Fruit fly (Drosophila melanogaster) whole organism, pupa: ENCODE data around the gene Zmynd10.

Experiments used
- CG10348 ChIP-seq: fragments of 200-800 bp; sonication (Bioruptor generic); IDR thresholded peaks from 2 replicates; pipeline ENCODE4 v1.3.6; 2022; ENCODE audit warnings: missing biosample characterization, missing genetic modification characterization
- CG12605 ChIP-seq: fragments of 200-800 bp; sonication (Bioruptor generic); IDR thresholded peaks from 2 replicates; pipeline ENCODE4 v1.3.6; 2022; ENCODE audit warnings: missing biosample characterization, missing genetic modification characterization
- CG13204 ChIP-seq: fragments of 200-800 bp; sonication (Bioruptor generic); optimal IDR thresholded peaks from 2 replicates; lab custom pipeline; 2018; ENCODE audit warnings: missing biosample characterization, mild to moderate bottlenecking, missing genetic modification characterization, moderate library complexity
- CG14655 ChIP-seq: fragments of 200-800 bp; sonication (Bioruptor generic); optimal IDR thresholded peaks from 3 replicates; lab custom pipeline; 2017; ENCODE audit warnings: mild to moderate bottlenecking, missing biosample characterization, missing genetic modification reagents, missing genetic modification characterization
- CG15710 ChIP-seq: fragments of 200-800 bp; sonication (Bioruptor generic); optimal IDR thresholded peaks from 2 replicates; lab custom pipeline; 2018; ENCODE audit warnings: missing biosample characterization, mild to moderate bottlenecking, missing genetic modification characterization, moderate library complexity
- CG17806 ChIP-seq: fragments of 200-800 bp; sonication (Bioruptor generic); optimal IDR thresholded peaks from 2 replicates; lab custom pipeline; 2018; ENCODE audit warnings: missing biosample characterization, mild to moderate bottlenecking, missing genetic modification characterization, moderate library complexity
- CG32121 ChIP-seq: fragments of 200-800 bp; sonication (Bioruptor generic); IDR thresholded peaks from 2 replicates; pipeline ENCODE4 v1.3.6; 2022; ENCODE audit warnings: missing biosample characterization, missing genetic modification characterization
- CG34367 ChIP-seq: fragments of 200-800 bp; sonication (Bioruptor generic); optimal IDR thresholded peaks from 2 replicates; lab custom pipeline; 2018; ENCODE audit warnings: missing biosample characterization, mild to moderate bottlenecking, missing genetic modification characterization
- CG4496 ChIP-seq: fragments of 200-800 bp; sonication (Bioruptor generic); IDR thresholded peaks from 3 replicates; pipeline ENCODE4 v1.3.6; 2022; ENCODE audit warnings: missing biosample characterization, missing genetic modification characterization
- CG8159 ChIP-seq: fragments of 200-800 bp; sonication (Bioruptor generic); optimal IDR thresholded peaks from 3 replicates; lab custom pipeline; 2018; ENCODE audit warnings: missing biosample characterization, mild to moderate bottlenecking, missing genetic modification characterization, moderate library complexity
- CG8301 ChIP-seq: fragments of 200-800 bp; sonication (Bioruptor generic); optimal IDR thresholded peaks from 2 replicates; lab custom pipeline; 2018; ENCODE audit warnings: missing biosample characterization, mild to moderate bottlenecking, missing genetic modification characterization
- CG9948 ChIP-seq: fragments of 200-800 bp; sonication (Bioruptor generic); optimal IDR thresholded peaks from 2 replicates; lab custom pipeline; 2018; ENCODE audit warnings: missing biosample characterization, mild to moderate bottlenecking, missing genetic modification characterization, moderate library complexity
- D1 ChIP-seq: fragments of 200-800 bp; sonication (Bioruptor generic); optimal IDR thresholded peaks from 2 replicates; lab custom pipeline; 2018; ENCODE audit warnings: missing biosample characterization, mild to moderate bottlenecking, missing genetic modification characterization, moderate library complexity
- EcR ChIP-seq: fragments of 200-800 bp; sonication (Bioruptor generic); optimal IDR thresholded peaks from 3 replicates; lab custom pipeline; 2019; ENCODE audit warnings: missing biosample characterization, missing genetic modification characterization, mild to moderate bottlenecking, moderate library complexity, missing genetic modification reagents
- Ets98B ChIP-seq: fragments of 200-800 bp; sonication (Bioruptor generic); IDR thresholded peaks from 2 replicates; pipeline ENCODE4 v1.3.6; 2022; ENCODE audit warnings: missing biosample characterization, missing genetic modification characterization
- Pif1A ChIP-seq: fragments of 200-800 bp; sonication (Bioruptor generic); optimal IDR thresholded peaks from 3 replicates; lab custom pipeline; 2016; ENCODE audit warnings: missing biosample characterization, missing genetic modification characterization
- Pif1B ChIP-seq: fragments of 200-800 bp; sonication (Bioruptor generic); optimal IDR thresholded peaks from 3 replicates; lab custom pipeline; 2016; ENCODE audit warnings: missing biosample characterization, missing genetic modification characterization
- Snoo ChIP-seq: fragments of 200-800 bp; sonication (Bioruptor generic); optimal IDR thresholded peaks from 3 replicates; lab custom pipeline; 2017; ENCODE audit warnings: missing biosample characterization, mild to moderate bottlenecking, missing genetic modification characterization, inconsistent platforms
- fd96Ca ChIP-seq: fragments of 200-800 bp; sonication (Bioruptor generic); IDR thresholded peaks from 3 replicates; pipeline ENCODE4 v1.3.6; 2022; ENCODE audit warnings: missing biosample characterization, missing genetic modification characterization
- gl ChIP-seq: fragments of 200-800 bp; sonication (Bioruptor generic); optimal IDR thresholded peaks from 2 replicates; lab custom pipeline; 2018; ENCODE audit warnings: missing biosample characterization, mild to moderate bottlenecking, missing genetic modification characterization
- rn ChIP-seq: fragments of 200-800 bp; sonication (Bioruptor generic); IDR thresholded peaks from 2 replicates; pipeline ENCODE4 v1.3.6; 2022; ENCODE audit warnings: missing biosample characterization, missing genetic modification characterization

Zmynd10 gene

DNA sequence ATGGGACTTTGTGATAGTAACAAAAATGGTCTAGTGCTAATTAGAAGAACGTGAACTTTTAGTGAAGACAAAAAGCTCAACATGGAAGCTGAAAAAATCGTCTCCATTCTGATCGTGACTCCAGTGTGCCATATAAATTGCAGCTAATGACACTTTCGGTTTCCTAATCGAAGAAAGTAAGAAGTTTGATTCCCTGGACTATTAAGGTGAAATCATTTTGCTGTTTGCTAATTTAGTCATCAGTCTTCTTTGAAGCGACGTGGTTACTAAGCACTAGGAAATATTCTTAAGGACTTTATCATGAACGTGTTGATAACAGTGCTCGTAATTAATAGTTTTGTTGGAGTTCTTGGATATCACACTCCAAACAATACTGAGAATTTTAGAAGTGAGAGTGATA is 36.5 kb upstream of the Zmynd10 start, which contains the start of gene CG34429:
TSS of gene CG34429 (plus strand) at position 301 of the 400 bp plus-strand sequence.
- TF ChIP-seq CG13204 (GFP tag; lab: Kevin White, UChicago) (no peak), gl (tag; lab: Kevin White, UChicago) (no peak), CG15710 (tag; lab: Kevin White, UChicago) (no peak), Pif1B (GFP tag; lab: Kevin White, UChicago) (no peak), CG8301 (tag; lab: Kevin White, UChicago) (no peak), Pif1A (GFP tag; lab: Kevin White, UChicago) (no peak), fd96Ca (GFP tag; lab: Robert Waterston, UW) (no peak), Ets98B (GFP tag; lab: Robert Waterston, UW) (no peak), CG14655 (no peak), EcR (GFP tag; lab: Kevin White, UChicago) (no peak), CG17806 (tag; lab: Kevin White, UChicago) (no peak), CG34367 (tag; lab: Kevin White, UChicago) (no peak), CG12605 (GFP tag; lab: Robert Waterston, UW) (no peak), CG10348 (GFP tag; lab: Robert Waterston, UW) (no peak), Snoo (tag; lab: Kevin White, UChicago) (no peak), CG8159 (tag; lab: Kevin White, UChicago) (no peak), D1 (no peak), CG9948 (no peak)

dm6 chr3L:13061322-13061809 is 35.1 kb upstream of the Zmynd10 start, which contains the start of the genes CG14115 and CG34428:
Gene CG14115 (minus strand): TSS chr3L:13061422.
Gene CG34428 (plus strand): TSS chr3L:13061759.
- TF ChIP-seq D1, result no peak
- no peak for TF ChIP-seq fd96Ca (GFP tag; lab: Robert Waterston, UW)
- TF ChIP-seq CG34367 (tag; lab: Kevin White, UChicago), result no peak
- TF ChIP-seq EcR (GFP tag; lab: Kevin White, UChicago), result no peak
- TF ChIP-seq CG14655, result no peak
- no peak for TF ChIP-seq CG10348 (GFP tag; lab: Robert Waterston, UW)
- no peak for TF ChIP-seq CG32121 (GFP tag; lab: Robert Waterston, UW)
- no peak for TF ChIP-seq CG12605 (GFP tag; lab: Robert Waterston, UW)
- TF ChIP-seq Snoo (tag; lab: Kevin White, UChicago), result no peak
- no peak for TF ChIP-seq Pif1B (GFP tag; lab: Kevin White, UChicago)
- no peak for TF ChIP-seq CG15710 (tag; lab: Kevin White, UChicago)
- no peak for TF ChIP-seq rn
- no peak for TF ChIP-seq Pif1A (GFP tag; lab: Kevin White, UChicago)
- no peak for TF ChIP-seq CG13204 (GFP tag; lab: Kevin White, UChicago)
- no peak for TF ChIP-seq CG17806 (tag; lab: Kevin White, UChicago)

DNA sequence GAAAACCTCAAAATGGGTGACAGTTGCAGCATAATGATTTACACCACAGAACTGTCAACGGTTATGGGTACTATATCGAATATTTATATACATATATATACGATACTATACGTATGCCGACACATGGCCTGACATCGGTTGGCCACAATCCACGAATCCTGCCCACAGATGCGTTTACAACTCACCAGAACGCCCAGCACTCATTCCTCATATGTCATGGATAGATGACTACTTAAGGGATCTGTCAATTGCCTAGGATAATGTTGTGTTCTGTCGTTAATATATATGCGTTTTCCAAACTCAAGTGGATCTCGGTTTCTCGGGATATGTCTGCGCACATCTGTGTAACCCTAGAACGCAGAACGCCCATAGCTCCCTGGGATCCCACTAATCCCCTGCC is 32.2 kb upstream of the Zmynd10 start:
- TF ChIP-seq Ets98B (GFP tag; lab: Robert Waterston, UW) (no peak), CG4496 (GFP tag; lab: Robert Waterston, UW) (no peak), CG17806 (tag; lab: Kevin White, UChicago) (no peak), CG10348 (GFP tag; lab: Robert Waterston, UW) (no peak), CG32121 (GFP tag; lab: Robert Waterston, UW) (no peak), CG13204 (GFP tag; lab: Kevin White, UChicago) (no peak), gl (tag; lab: Kevin White, UChicago) (no peak), CG8159 (tag; lab: Kevin White, UChicago) (no peak), EcR (GFP tag; lab: Kevin White, UChicago) (no peak), fd96Ca (GFP tag; lab: Robert Waterston, UW) (no peak), rn (no peak), Pif1A (GFP tag; lab: Kevin White, UChicago) (no peak), CG9948 (no peak), CG14655 (no peak), CG34367 (tag; lab: Kevin White, UChicago) (no peak), Pif1B (GFP tag; lab: Kevin White, UChicago) (no peak), CG8301 (tag; lab: Kevin White, UChicago) (no peak)

DNA sequence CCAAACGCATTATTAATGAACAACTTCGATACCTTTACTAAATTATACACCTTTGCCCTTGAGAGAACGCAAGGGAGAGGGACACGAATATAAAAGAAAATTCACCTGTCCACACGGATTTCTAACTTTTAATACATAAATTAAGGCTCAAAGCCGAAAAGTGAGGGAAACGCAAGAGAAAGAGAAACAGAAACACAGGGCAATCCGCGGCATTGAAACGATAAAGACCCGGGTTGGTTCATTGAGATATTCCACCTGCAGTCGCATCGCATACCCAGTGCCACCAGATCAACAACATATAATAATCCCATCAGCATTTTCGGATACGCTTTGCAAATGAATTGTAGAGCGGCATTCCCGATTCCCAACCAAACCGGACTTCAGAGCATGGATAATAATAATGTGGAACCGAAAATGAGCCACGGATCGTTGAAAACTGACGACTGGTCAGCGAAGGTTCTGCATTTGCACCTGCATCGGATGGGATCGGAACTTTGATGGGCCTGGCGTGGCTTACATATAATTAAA is 24.5 kb upstream of the Zmynd10 start:
- TF ChIP-seq CG12605 (GFP tag; lab: Robert Waterston, UW), result no peak
- TF ChIP-seq rn, result no peak
- TF ChIP-seq Pif1B (GFP tag; lab: Kevin White, UChicago), result no peak
- TF ChIP-seq CG4496 (GFP tag; lab: Robert Waterston, UW), result no peak
- TF ChIP-seq CG8159 (tag; lab: Kevin White, UChicago), result no peak
- TF ChIP-seq Snoo (tag; lab: Kevin White, UChicago), result no peak
- TF ChIP-seq EcR (GFP tag; lab: Kevin White, UChicago), result no peak
- no peak for TF ChIP-seq CG34367 (tag; lab: Kevin White, UChicago)
- TF ChIP-seq CG17806 (tag; lab: Kevin White, UChicago), result no peak
- TF ChIP-seq CG13204 (GFP tag; lab: Kevin White, UChicago), result no peak
- no peak for TF ChIP-seq CG9948
- TF ChIP-seq CG8301 (tag; lab: Kevin White, UChicago), result no peak
- TF ChIP-seq gl (tag; lab: Kevin White, UChicago), result no peak
- TF ChIP-seq CG10348 (GFP tag; lab: Robert Waterston, UW), result no peak
- TF ChIP-seq CG32121 (GFP tag; lab: Robert Waterston, UW), result no peak
- TF ChIP-seq CG15710 (tag; lab: Kevin White, UChicago), result no peak
- no peak for TF ChIP-seq Pif1A (GFP tag; lab: Kevin White, UChicago)

DNA sequence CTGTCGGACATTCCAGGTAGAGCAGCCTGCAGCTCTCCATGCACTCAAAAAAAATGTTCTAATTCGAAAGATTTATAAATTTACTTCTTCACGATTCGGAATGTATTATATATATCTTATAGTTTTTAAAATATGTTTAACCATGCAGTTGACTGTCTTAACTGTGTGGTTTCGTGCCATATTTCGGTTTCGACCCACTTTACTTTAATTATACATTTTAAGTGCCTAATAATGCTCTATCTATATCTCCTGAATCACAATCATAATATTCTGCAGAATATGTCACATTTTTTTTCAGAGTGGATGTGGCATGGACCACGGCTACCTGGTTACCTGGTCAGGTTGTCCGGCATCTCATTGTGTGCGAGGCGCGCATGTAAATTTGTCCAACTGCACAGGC is 23.4 kb upstream of the Zmynd10 start:
- TF ChIP-seq rn (no peak), EcR (GFP tag; lab: Kevin White, UChicago) (peak; percentile 16), CG32121 (GFP tag; lab: Robert Waterston, UW) (no peak), CG14655 (no peak), CG13204 (GFP tag; lab: Kevin White, UChicago) (peak; percentile 4), D1 (no peak), Ets98B (GFP tag; lab: Robert Waterston, UW) (no peak), CG12605 (GFP tag; lab: Robert Waterston, UW) (no peak), gl (tag; lab: Kevin White, UChicago) (no peak), CG9948 (peak; percentile 57), CG8159 (tag; lab: Kevin White, UChicago) (peak; percentile 63), Pif1B (GFP tag; lab: Kevin White, UChicago) (peak; percentile 36), CG8301 (tag; lab: Kevin White, UChicago) (peak; percentile 40), CG17806 (tag; lab: Kevin White, UChicago) (peak; percentile 38), Pif1A (GFP tag; lab: Kevin White, UChicago) (peak; percentile 52), Snoo (tag; lab: Kevin White, UChicago) (no peak), CG4496 (GFP tag; lab: Robert Waterston, UW) (no peak), fd96Ca (GFP tag; lab: Robert Waterston, UW) (no peak), CG15710 (tag; lab: Kevin White, UChicago) (peak; percentile 20), CG34367 (tag; lab: Kevin White, UChicago) (no peak), CG10348 (GFP tag; lab: Robert Waterston, UW) (no peak)
